Worm (Caenorhabditis elegans): ENCODE measurements around the gene T12A7.6.

Gene T12A7.6

ce11 chrIV:11771064-11771463 is 22.0 kb downstream of the T12A7.6 start:
- no peak for TF ChIP-seq blmp-1 (tag; optimal IDR thresholded peaks at IDR 0.05)

- no peak for TF ChIP-seq pha-4 (tag; optimal IDR thresholded peaks at IDR 0.05)
- no peak for TF ChIP-seq nhr-76 (tag; optimal IDR thresholded peaks at IDR 0.05)
- TF ChIP-seq ham-2 (GFP tag; optimal IDR thresholded peaks at IDR 0.05): no peak
- no peak for TF ChIP-seq snpc-4 (tag; optimal IDR thresholded peaks at IDR 0.05)
- TF ChIP-seq cnd-1 (tag; optimal IDR thresholded peaks at IDR 0.05): no peak
- TF ChIP-seq nhr-12 (tag; optimal IDR thresholded peaks at IDR 0.05): no peak
- no peak for TF ChIP-seq elt-3 (tag; optimal IDR thresholded peaks at IDR 0.05)
- no peak for TF ChIP-seq unc-39 (tag; optimal IDR thresholded peaks at IDR 0.05)
- no peak for TF ChIP-seq flh-1 (GFP tag; optimal IDR thresholded peaks at IDR 0.05)
- no peak for TF ChIP-seq lin-13 (tag; optimal IDR thresholded peaks at IDR 0.05)
- TF ChIP-seq mab-5 (tag; optimal IDR thresholded peaks at IDR 0.05): no peak
- TF ChIP-seq zip-8 (tag; optimal IDR thresholded peaks at IDR 0.05): no peak
- TF ChIP-seq M03D4.4 (tag; optimal IDR thresholded peaks at IDR 0.05): no peak
- no peak for TF ChIP-seq nhr-2 (tag; optimal IDR thresholded peaks at IDR 0.05)
- TF ChIP-seq mep-1 (tag; optimal IDR thresholded peaks at IDR 0.05): no peak
- TF ChIP-seq lin-32 (GFP tag; optimal IDR thresholded peaks at IDR 0.05): no peak
- TF ChIP-seq ceh-39 (tag; optimal IDR thresholded peaks at IDR 0.05): no peak
Observed at ce11 chrIV:11772119-11772518, 23.1 kb downstream of the T12A7.6 start.

- no peak for TF ChIP-seq ceh-83 (GFP tag; optimal IDR thresholded peaks at IDR 0.05)
- no peak for TF ChIP-seq mep-1 (tag; optimal IDR thresholded peaks at IDR 0.05)
- no peak for TF ChIP-seq lin-32 (GFP tag; optimal IDR thresholded peaks at IDR 0.05)
- no peak for TF ChIP-seq flh-1 (GFP tag; optimal IDR thresholded peaks at IDR 0.05)
- TF ChIP-seq sem-2 (GFP tag; optimal IDR thresholded peaks at IDR 0.05): no peak
- no peak for TF ChIP-seq unc-62 (GFP tag; optimal IDR thresholded peaks at IDR 0.05)
- no peak for TF ChIP-seq ces-1 (GFP tag; optimal IDR thresholded peaks at IDR 0.05)
- TF ChIP-seq nhr-76 (tag; optimal IDR thresholded peaks at IDR 0.05): no peak
- TF ChIP-seq bed-3 (GFP tag; optimal IDR thresholded peaks at IDR 0.05): no peak
- TF ChIP-seq unc-120 (tag; optimal IDR thresholded peaks at IDR 0.05; ENCODE audit: poor library complexity, severe bottlenecking): no peak
- no peak for TF ChIP-seq ztf-11 (tag; optimal IDR thresholded peaks at IDR 0.05)
- TF ChIP-seq M03D4.4 (tag; optimal IDR thresholded peaks at IDR 0.05): no peak
- TF ChIP-seq blmp-1 (tag; optimal IDR thresholded peaks at IDR 0.05): no peak
- no peak for TF ChIP-seq snpc-4 (tag; optimal IDR thresholded peaks at IDR 0.05)
- no peak for TF ChIP-seq lin-13 (tag; optimal IDR thresholded peaks at IDR 0.05)
- no peak for TF ChIP-seq elt-1 (tag; optimal IDR thresholded peaks at IDR 0.05; ENCODE audit: borderline replicate concordance, insufficient read depth)
Observed at ce11 chrIV:11773692-11774225, 24.7 kb downstream of the T12A7.6 start, which contains the start of gene lips-5. Gene lips-5, minus strand, starts transcription at chrIV:11773742.

- peak; percentile 15 for TF ChIP-seq ces-1 (GFP tag; optimal IDR thresholded peaks at IDR 0.05)
- no peak for TF ChIP-seq nhr-12 (tag; optimal IDR thresholded peaks at IDR 0.05)
Observed at ce11 chrIV:11776968-11777467, 28.0 kb downstream of the T12A7.6 start.

- TF ChIP-seq sem-2 (GFP tag; optimal IDR thresholded peaks at IDR 0.05) (no peak), hlh-1 (tag; optimal IDR thresholded peaks at IDR 0.05) (peak; percentile 80), ceh-43 (GFP tag; optimal IDR thresholded peaks at IDR 0.05) (no peak), M03D4.4 (tag; optimal IDR thresholded peaks at IDR 0.05) (no peak), tbx-8 (GFP tag; optimal IDR thresholded peaks at IDR 0.05) (no peak), mab-5 (tag; optimal IDR thresholded peaks at IDR 0.05) (peak; percentile 54), bed-3 (GFP tag; optimal IDR thresholded peaks at IDR 0.05) (no peak), unc-62 (GFP tag; optimal IDR thresholded peaks at IDR 0.05) (peak; percentile 66), zip-8 (tag; optimal IDR thresholded peaks at IDR 0.05) (no peak), elt-1 (tag; optimal IDR thresholded peaks at IDR 0.05; ENCODE audit: borderline replicate concordance, insufficient read depth) (no peak)
Observed at ce11 chrIV:11779028-11779427, 30.0 kb downstream of the T12A7.6 start, which contains the start of gene lpr-2. Gene lpr-2, plus strand, starts transcription at chrIV:11779216.

ce11 chrIV:11782846-11783245 is 33.8 kb downstream of the T12A7.6 start:
- TF ChIP-seq ces-1 (GFP tag; optimal IDR thresholded peaks at IDR 0.05) (peak; percentile 94), zip-8 (tag; optimal IDR thresholded peaks at IDR 0.05) (no peak)

Data from whole organism, mixed stage, embryonic.